Worm (Caenorhabditis elegans) whole organism, L4 larva: ENCODE data around the gene ZK938.11.

Experiments
- F26F4.8 ChIP-seq: fragments of 200-800 bp; sonication (Bioruptor generic); conservative IDR thresholded peaks from 2 replicates; pipeline ENCODE4 v1.3.6; 2022; ENCODE audit warnings: missing genetic modification characterization, missing compliant biosample characterization
- F44E2.7 ChIP-seq: fragments of 200-800 bp; sonication (Bioruptor generic); IDR thresholded peaks from 2 replicates; pipeline ENCODE4 v2.1.2; 2022; ENCODE audit warnings: missing genetic modification characterization, missing compliant biosample characterization
- F49E8.2 ChIP-seq: sonication (generic microtip); optimal IDR thresholded peaks from 2 replicates; lab custom pipeline; 2016; ENCODE audit warnings: missing compliant biosample characterization, mild to moderate bottlenecking, missing genetic modification characterization, borderline replicate concordance
- R02D3.7 ChIP-seq: fragments of 150-350 bp; sonication (generic microtip); optimal IDR thresholded peaks from 3 replicates; lab custom pipeline; 2014; ENCODE audit warnings: missing biosample characterization, missing genetic modification characterization
- T20F7.1 ChIP-seq: fragments of 200-800 bp; sonication (Bioruptor generic); optimal IDR thresholded peaks from 2 replicates; lab custom pipeline; 2018; ENCODE audit warnings: mild to moderate bottlenecking, missing genetic modification characterization, missing compliant biosample characterization
- aha-1 ChIP-seq: fragments of 150-350 bp; peaks from one replicate; lab custom pipeline; 2014; ENCODE audit warnings: missing biosample characterization, missing genetic modification characterization
- ceh-32 ChIP-seq: sonication (generic microtip); optimal IDR thresholded peaks from 2 replicates; lab custom pipeline; 2016; ENCODE audit warnings: mild to moderate bottlenecking, missing genetic modification characterization, missing compliant biosample characterization; ENCODE audit not compliant: poor library complexity
- cey-2 ChIP-seq: sonication (generic microtip); optimal IDR thresholded peaks from 3 replicates; lab custom pipeline; 2017; ENCODE audit warnings: missing genetic modification characterization, mild to moderate bottlenecking, missing compliant biosample characterization, antibody characterized with exemption, borderline replicate concordance; ENCODE audit not compliant: insufficient read depth
- ctbp-1 ChIP-seq: fragments of 200-800 bp; sonication (Bioruptor generic); IDR thresholded peaks from 2 replicates; pipeline ENCODE4 v1.3.6; 2022; ENCODE audit warnings: missing genetic modification reagents, missing genetic modification characterization, missing compliant biosample characterization
- daf-8 ChIP-seq: fragments of 200-800 bp; sonication (Bioruptor generic); IDR thresholded peaks from 2 replicates; pipeline ENCODE4 v1.3.6; 2022; ENCODE audit warnings: missing genetic modification characterization, missing compliant biosample characterization
- dmd-8 ChIP-seq: fragments of 200-800 bp; sonication (Bioruptor generic); IDR thresholded peaks from 2 replicates; pipeline ENCODE4 v1.3.6; 2022; ENCODE audit warnings: missing genetic modification characterization, missing compliant biosample characterization
- dmd-9 ChIP-seq: fragments of 200-800 bp; sonication (Bioruptor generic); IDR thresholded peaks from 2 replicates; pipeline ENCODE4 v1.3.6; 2022; ENCODE audit warnings: missing genetic modification reagents, missing genetic modification characterization, missing compliant biosample characterization
- egl-43 ChIP-seq: fragments of 200-800 bp; sonication (Bioruptor generic); IDR thresholded peaks from 2 replicates; pipeline ENCODE4 v1.3.6; 2022; ENCODE audit warnings: missing genetic modification reagents, missing genetic modification characterization, missing compliant biosample characterization
- fkh-10 ChIP-seq: fragments of 150-350 bp; optimal IDR thresholded peaks from 2 replicates; lab custom pipeline; 2014; ENCODE audit warnings: missing biosample characterization, missing genetic modification reagents, missing genetic modification characterization
- lin-13 ChIP-seq: fragments of 150-350 bp; optimal IDR thresholded peaks from 2 replicates; lab custom pipeline; 2014; ENCODE audit warnings: missing biosample characterization, missing genetic modification reagents, missing genetic modification characterization
- lsy-2 ChIP-seq, 2 experiments: fragments of 150-350 bp in 1 of 2; sonication (generic microtip) in 1 of 2; optimal IDR thresholded peaks; 2 replicates each; lab custom pipeline; 2014 to 2017; ENCODE audit warnings: missing biosample characterization in 2 of 2, missing genetic modification characterization in 2 of 2
- mes-2 ChIP-seq: sonication (generic microtip); optimal IDR thresholded peaks from 2 replicates; lab custom pipeline; 2016; ENCODE audit warnings: missing genotype, mild to moderate bottlenecking, missing genetic modification characterization, missing compliant biosample characterization; ENCODE audit not compliant: poor library complexity, severe bottlenecking
- mxl-3 ChIP-seq: fragments of 200-800 bp; sonication (Bioruptor generic); optimal IDR thresholded peaks from 2 replicates; lab custom pipeline; 2018; ENCODE audit warnings: mild to moderate bottlenecking, missing genetic modification characterization, missing compliant biosample characterization
- nhr-28 ChIP-seq: fragments of 150-350 bp; optimal IDR thresholded peaks from 2 replicates; lab custom pipeline; 2014; ENCODE audit warnings: missing biosample characterization, missing genetic modification characterization
- nhr-48 ChIP-seq: sonication (generic microtip); optimal IDR thresholded peaks from 2 replicates; lab custom pipeline; 2016; ENCODE audit warnings: mild to moderate bottlenecking, missing genetic modification characterization, missing compliant biosample characterization
- nhr-6 ChIP-seq: fragments of 150-350 bp; optimal IDR thresholded peaks from 2 replicates; lab custom pipeline; 2014; ENCODE audit warnings: missing biosample characterization, missing genetic modification characterization
- nhr-77 ChIP-seq: fragments of 150-350 bp; optimal IDR thresholded peaks from 2 replicates; lab custom pipeline; 2014; ENCODE audit warnings: missing biosample characterization, missing genetic modification characterization
- set-16 ChIP-seq: fragments of 200-800 bp; sonication (Bioruptor generic); IDR thresholded peaks from 2 replicates; pipeline ENCODE4 v1.3.6; 2022; ENCODE audit warnings: missing genetic modification reagents, missing genetic modification characterization, missing compliant biosample characterization
- snpc-1.2 ChIP-seq: fragments of 200-800 bp; sonication (Bioruptor generic); IDR thresholded peaks from 2 replicates; pipeline ENCODE4 v1.3.6; 2022; ENCODE audit warnings: missing genetic modification reagents, missing genetic modification characterization, missing compliant biosample characterization
- tag-97 ChIP-seq: fragments of 200-800 bp; sonication (Bioruptor generic); IDR thresholded peaks from 2 replicates; pipeline ENCODE4 v1.3.6; 2022; ENCODE audit warnings: missing genetic modification characterization, missing compliant biosample characterization
- unc-62 ChIP-seq, 3 experiments: fragments of 150-350 bp in 1 of 3; sonication (generic microtip); optimal IDR thresholded peaks in 2 of 3; peaks in 1 of 3; 1 replicate in 1 of 3; 2 replicates in 2 of 3; lab custom pipeline; 2014 to 2017; ENCODE audit warnings: missing biosample characterization in 3 of 3, missing genetic modification characterization in 3 of 3, missing genetic modification reagents in 3 of 3, missing genotype in 1 of 3
- zfp-3 ChIP-seq: fragments of 200-800 bp; sonication (Bioruptor generic); conservative IDR thresholded peaks from 2 replicates; pipeline ENCODE4 v1.3.6; 2022; ENCODE audit warnings: missing genetic modification reagents, missing genetic modification characterization, missing compliant biosample characterization
- zip-2 ChIP-seq: fragments of 150-350 bp; optimal IDR thresholded peaks from 2 replicates; lab custom pipeline; 2014; ENCODE audit warnings: missing biosample characterization, missing genetic modification characterization

The ZK938.11 gene

ce11 chrII:9857791-9858190 is 17.6 kb upstream of the ZK938.11 start, which contains the start of gene chil-6:
chil-6 (minus strand) TSS chrII:9857891.
- TF ChIP-seq R02D3.7 (no peak), F49E8.2 (tag; lab: Kevin White, UChicago) (no peak)
- TF ChIP-seq, all 104 proteins: peak for 0

- TF ChIP-seq tag-97 (GFP tag; lab: Robert Waterston, UW), result no peak
- no peak for TF ChIP-seq set-16 (GFP tag; lab: Robert Waterston, UW)
Observed at ce11 chrII:9855620-9856019, 15.4 kb upstream of the ZK938.11 start, which contains the start of gene chil-4. chil-4 (minus strand) TSS chrII:9855720.

- TF ChIP-seq egl-43 (GFP tag; lab: Robert Waterston, UW) (no peak), F44E2.7 (GFP tag; lab: Robert Waterston, UW) (no peak), nhr-77 (tag; lab: Kevin White, UChicago) (no peak), ceh-32 (tag; lab: Kevin White, UChicago) (no peak), dmd-8 (GFP tag; lab: Robert Waterston, UW) (no peak), snpc-1.2 (GFP tag; lab: Robert Waterston, UW) (no peak), ctbp-1 (GFP tag; lab: Robert Waterston, UW) (no peak)
Observed at ce11 chrII:9850945-9851344, 10.7 kb upstream of the ZK938.11 start, which contains the start of gene ZK938.10. ZK938.10 (minus strand) TSS chrII:9851045.

ce11 chrII:9849497-9849896 is 9.3 kb upstream of the ZK938.11 start, which contains the start of gene old-2:
old-2 (minus strand) TSS chrII:9849597.
- no peak for TF ChIP-seq zfp-3 (GFP tag; lab: Robert Waterston, UW)
- TF ChIP-seq nhr-6 (tag; lab: Kevin White, UChicago), result no peak
- TF ChIP-seq nhr-28 (tag; lab: Kevin White, UChicago), result no peak
- TF ChIP-seq mxl-3, result no peak
- no peak for TF ChIP-seq aha-1
- no peak for TF ChIP-seq fkh-10 (GFP tag; lab: Kevin White, UChicago)
- TF ChIP-seq cey-2, result no peak
- TF ChIP-seq F44E2.7 (GFP tag; lab: Robert Waterston, UW), result no peak
- TF ChIP-seq dmd-8 (GFP tag; lab: Robert Waterston, UW), result no peak
- TF ChIP-seq T20F7.1 (GFP tag; lab: Kevin White, UChicago), result no peak
- no peak for TF ChIP-seq mes-2
- no peak for TF ChIP-seq lin-13 (GFP tag; lab: Kevin White, UChicago)
- TF ChIP-seq daf-8 (GFP tag; lab: Robert Waterston, UW), result no peak
- no peak for TF ChIP-seq nhr-48 (tag; lab: Kevin White, UChicago)
- TF ChIP-seq lsy-2 (tag; optimal IDR thresholded peaks at IDR 0.05; lab: Kevin White, UChicago), result no peak
- no peak for TF ChIP-seq zip-2 (tag; lab: Kevin White, UChicago)
- TF ChIP-seq egl-43 (GFP tag; lab: Robert Waterston, UW), result no peak

ce11 chrII:9845239-9845638 is 5.0 kb upstream of the ZK938.11 start, which contains the start of gene chil-9:
chil-9 (minus strand) TSS chrII:9845339.
- peak in 1 of 2 experiments; percentile 31 for TF ChIP-seq unc-62 (GFP tag; optimal IDR thresholded peaks at IDR 0.05 in 1 of 2; lab: Kevin White, UChicago)
- no peak for TF ChIP-seq unc-62 (tag; optimal IDR thresholded peaks at IDR 0.05; lab: Kevin White, UChicago)
- no peak for TF ChIP-seq dmd-9 (GFP tag; lab: Robert Waterston, UW)

ce11 chrII:9841985-9842505 is 1.8 kb upstream of the ZK938.11 start, which contains the start of gene rnh-1.2:
rnh-1.2 (minus strand) TSS chrII:9842035.
- TF ChIP-seq F26F4.8 (GFP tag; lab: Robert Waterston, UW) (no peak), R02D3.7 (peak; percentile 56)
